Worm (Caenorhabditis elegans): Measurements from ENCODE around the gene F13H8.12.
A peak's percentile ranks its signal among the peaks of the same experiment; 100 is the strongest.

The F13H8.12 gene

ce11 chrII:6267983-6268382 lies 5.7 kb downstream of the F13H8.12 start, which contains the start of gene F13H8.8:
F13H8.8 (minus strand) TSS chrII:6268083.
- no peak for TF ChIP-seq ttx-3 (tag; optimal IDR thresholded peaks at IDR 0.05)
- TF ChIP-seq zip-5 (tag; optimal IDR thresholded peaks at IDR 0.05), result no peak

ce11 chrII:6269805-6270414 lies 7.6 kb downstream of the F13H8.12 start, which contains the start of gene F13H8.2:
F13H8.2 (plus strand) TSS chrII:6270364.
- TF ChIP-seq unc-3 (GFP tag; conservative IDR thresholded peaks at IDR 0.05) (no peak; the same call in 1 of the 2 replicates), unc-3 (tag; optimal IDR thresholded peaks at IDR 0.05) (no peak), dve-1 (tag; optimal IDR thresholded peaks at IDR 0.05) (no peak), pag-3 (tag; optimal IDR thresholded peaks at IDR 0.05; ENCODE audit: borderline replicate concordance) (no peak), syd-9 (tag; optimal IDR thresholded peaks at IDR 0.05) (no peak), odd-2 (tag; optimal IDR thresholded peaks at IDR 0.05) (no peak), ztf-16 (tag; optimal IDR thresholded peaks at IDR 0.05) (no peak), ceh-48 (tag; optimal IDR thresholded peaks at IDR 0.05) (peak; percentile 18), unc-55 (GFP tag; optimal IDR thresholded peaks at IDR 0.05) (peak; percentile 19), unc-42 (tag; optimal IDR thresholded peaks at IDR 0.05) (peak; percentile 79), elt-2 (tag; optimal IDR thresholded peaks at IDR 0.05) (peak; percentile 25), hlh-15 (tag; optimal IDR thresholded peaks at IDR 0.05) (no peak), hlh-8 (tag; optimal IDR thresholded peaks at IDR 0.05) (no peak), dmd-4 (tag; optimal IDR thresholded peaks at IDR 0.05; ENCODE audit: borderline replicate concordance) (no peak), sox-4 (tag; optimal IDR thresholded peaks at IDR 0.05) (no peak), ama-1 (optimal IDR thresholded peaks at IDR 0.05) (no peak), ttx-3 (tag; optimal IDR thresholded peaks at IDR 0.05) (no peak), pax-1 (tag; optimal IDR thresholded peaks at IDR 0.05) (peak; percentile 16), zip-5 (tag; optimal IDR thresholded peaks at IDR 0.05) (peak; percentile 24), ceh-9 (tag; optimal IDR thresholded peaks at IDR 0.05) (no peak), npax-4 (tag; optimal IDR thresholded peaks at IDR 0.05) (no peak), ceh-45 (GFP tag; IDR thresholded peaks at IDR 0.05) (no peak), ceh-2 (tag; optimal IDR thresholded peaks at IDR 0.05) (peak; percentile 40), C38D4.7 (GFP tag; optimal IDR thresholded peaks at IDR 0.05) (no peak), fax-1 (tag; optimal IDR thresholded peaks at IDR 0.05) (peak; percentile 32), nhr-11 (tag; optimal IDR thresholded peaks at IDR 0.05) (no peak), unc-86 (tag; optimal IDR thresholded peaks at IDR 0.05) (no peak), hlh-13 (GFP tag; optimal IDR thresholded peaks at IDR 0.05) (no peak), fkh-6 (tag; optimal IDR thresholded peaks at IDR 0.05) (no peak), pqm-1 (tag; optimal IDR thresholded peaks at IDR 0.05) (no peak), ets-4 (tag; optimal IDR thresholded peaks at IDR 0.05) (no peak), rnt-1 (tag; optimal IDR thresholded peaks at IDR 0.05) (peak; percentile 31), mec-3 (tag; optimal IDR thresholded peaks at IDR 0.05; ENCODE audit: borderline replicate concordance) (no peak), ceh-6 (GFP tag; optimal IDR thresholded peaks at IDR 0.05) (no peak), ceh-31 (tag; optimal IDR thresholded peaks at IDR 0.05) (peak; percentile 82), lim-6 (tag; optimal IDR thresholded peaks at IDR 0.05) (no peak), pat-9 (tag; optimal IDR thresholded peaks at IDR 0.05) (no peak), hlh-6 (tag; optimal IDR thresholded peaks at IDR 0.05) (no peak), Y22D7AL.16 (tag; optimal IDR thresholded peaks at IDR 0.05) (no peak), ceh-18 (tag; optimal IDR thresholded peaks at IDR 0.05) (peak; percentile 20), ceh-19 (GFP tag; optimal IDR thresholded peaks at IDR 0.05) (no peak), K02D7.2 (tag; optimal IDR thresholded peaks at IDR 0.05) (no peak), nfya-1 (tag; optimal IDR thresholded peaks at IDR 0.05) (peak; percentile 80), pha-2 (tag; optimal IDR thresholded peaks at IDR 0.05) (no peak), sdc-2 (tag; optimal IDR thresholded peaks at IDR 0.05) (no peak), ceh-22 (tag; optimal IDR thresholded peaks at IDR 0.05) (no peak), tbx-7 (tag; optimal IDR thresholded peaks at IDR 0.05) (peak; percentile 22), pros-1 (tag; optimal IDR thresholded peaks at IDR 0.05) (no peak), lin-11 (tag; optimal IDR thresholded peaks at IDR 0.05) (no peak), eyg-1 (tag; optimal IDR thresholded peaks at IDR 0.05) (no peak), ceh-24 (tag; optimal IDR thresholded peaks at IDR 0.05) (no peak)
